Worm (Caenorhabditis elegans) whole organism, young adult: ENCODE measurements around the gene K10D6.3.

Source experiments
- B0019.2 ChIP-seq: fragments of 200-800 bp; sonication (Bioruptor generic); conservative IDR thresholded peaks from 2 replicates; pipeline ENCODE4 v1.3.6; 2022; ENCODE audit warnings: missing genetic modification reagents, missing genetic modification characterization, missing compliant biosample characterization
- C17E4.6 ChIP-seq: fragments of 200-800 bp; sonication (Bioruptor generic); IDR thresholded peaks from 2 replicates; pipeline ENCODE4 v1.3.6; 2022; ENCODE audit warnings: missing genetic modification reagents, missing genetic modification characterization, missing compliant biosample characterization
- D2030.7 ChIP-seq: fragments of 200-800 bp; sonication (Bioruptor generic); IDR thresholded peaks from 2 replicates; pipeline ENCODE4 v1.3.6; 2022; ENCODE audit warnings: missing genetic modification reagents, missing genetic modification characterization, missing compliant biosample characterization
- F10E7.11 ChIP-seq: sonication (generic microtip); optimal IDR thresholded peaks from 2 replicates; lab custom pipeline; 2017; ENCODE audit warnings: mild to moderate bottlenecking, missing genetic modification characterization, moderate library complexity, missing compliant biosample characterization
- F49E8.2 ChIP-seq: sonication (generic microtip); optimal IDR thresholded peaks from 3 replicates; lab custom pipeline; 2017; ENCODE audit warnings: missing genetic modification characterization, mild to moderate bottlenecking, missing compliant biosample characterization, antibody characterized with exemption, moderate library complexity; ENCODE audit not compliant: insufficient read depth
- T07F8.4 ChIP-seq: sonication (generic microtip); optimal IDR thresholded peaks from 2 replicates; lab custom pipeline; 2016; ENCODE audit warnings: mild to moderate bottlenecking, missing genetic modification characterization, moderate library complexity, missing compliant biosample characterization
- Y56A3A.18 ChIP-seq: fragments of 200-800 bp; sonication (Bioruptor generic); IDR thresholded peaks from 2 replicates; pipeline ENCODE4 v1.3.6; 2022; ENCODE audit warnings: missing genetic modification reagents, missing genetic modification characterization, missing compliant biosample characterization
- Y95B8A.8 ChIP-seq: fragments of 200-800 bp; sonication (Bioruptor generic); IDR thresholded peaks from 2 replicates; pipeline ENCODE4 v1.3.6; 2022; ENCODE audit warnings: missing genetic modification reagents, missing genetic modification characterization, missing compliant biosample characterization
- ZK185.1 ChIP-seq: sonication (generic microtip); optimal IDR thresholded peaks from 2 replicates; lab custom pipeline; 2016; ENCODE audit warnings: mild to moderate bottlenecking, missing genetic modification characterization, missing compliant biosample characterization; ENCODE audit not compliant: poor library complexity, severe bottlenecking
- atf-7 ChIP-seq: sonication (generic microtip); optimal IDR thresholded peaks from 2 replicates; lab custom pipeline; 2017; ENCODE audit warnings: mild to moderate bottlenecking, missing genetic modification characterization, missing compliant biosample characterization
- attf-5 ChIP-seq: fragments of 200-800 bp; sonication (Bioruptor generic); optimal IDR thresholded peaks from 2 replicates; lab custom pipeline; 2018; ENCODE audit warnings: mild to moderate bottlenecking, missing genetic modification characterization, missing compliant biosample characterization
- attf-6 ChIP-seq: fragments of 200-800 bp; sonication (Bioruptor generic); IDR thresholded peaks from 2 replicates; pipeline ENCODE4 v1.3.6; 2022; ENCODE audit warnings: missing genetic modification reagents, missing genetic modification characterization, missing compliant biosample characterization
- bed-2 ChIP-seq: fragments of 200-800 bp; sonication (Bioruptor generic); IDR thresholded peaks from 2 replicates; pipeline ENCODE4 v1.3.6; 2022; ENCODE audit warnings: missing genetic modification reagents, missing genetic modification characterization, missing compliant biosample characterization
- ccch-3 ChIP-seq: fragments of 200-800 bp; sonication (Bioruptor generic); optimal IDR thresholded peaks from 2 replicates; lab custom pipeline; 2018; ENCODE audit warnings: mild to moderate bottlenecking, missing genetic modification characterization, missing compliant biosample characterization
- ceh-100 ChIP-seq: fragments of 200-800 bp; sonication (Bioruptor generic); IDR thresholded peaks from 2 replicates; pipeline ENCODE4 v1.3.6; 2022; ENCODE audit warnings: missing genetic modification reagents, missing genetic modification characterization, missing compliant biosample characterization
- dpl-1 ChIP-seq: fragments of 150-350 bp; optimal IDR thresholded peaks from 2 replicates; lab custom pipeline; 2014; ENCODE audit warnings: missing biosample characterization, missing genetic modification reagents, missing genetic modification characterization
- egrh-3 ChIP-seq: fragments of 200-800 bp; sonication (Bioruptor generic); IDR thresholded peaks from 2 replicates; pipeline ENCODE4 v1.3.6; 2022; ENCODE audit warnings: missing genetic modification reagents, missing genetic modification characterization, missing compliant biosample characterization
- ekl-4 ChIP-seq: fragments of 200-800 bp; sonication (Bioruptor generic); IDR thresholded peaks from 2 replicates; pipeline ENCODE4 v1.3.6; 2022; ENCODE audit warnings: missing genetic modification reagents, missing genetic modification characterization, missing compliant biosample characterization
- hrde-1 ChIP-seq: sonication (generic microtip); optimal IDR thresholded peaks from 2 replicates; lab custom pipeline; 2016; ENCODE audit warnings: missing genetic modification characterization, mild to moderate bottlenecking, missing compliant biosample characterization, moderate library complexity, missing genotype, missing genetic modification reagents, borderline replicate concordance
- hsf-1 ChIP-seq: fragments of 200-800 bp; sonication (Bioruptor generic); IDR thresholded peaks from 2 replicates; pipeline ENCODE4 v1.3.6; 2022; ENCODE audit warnings: missing genetic modification reagents, missing genetic modification characterization, missing compliant biosample characterization
- lsl-1 ChIP-seq: fragments of 200-800 bp; sonication (Bioruptor generic); optimal IDR thresholded peaks from 2 replicates; lab custom pipeline; 2018; ENCODE audit warnings: mild to moderate bottlenecking, missing genetic modification characterization, moderate library complexity, missing compliant biosample characterization
- lsy-27 ChIP-seq: sonication (generic microtip); optimal IDR thresholded peaks from 2 replicates; lab custom pipeline; 2017; ENCODE audit warnings: missing genetic modification characterization, mild to moderate bottlenecking, missing compliant biosample characterization, antibody characterized with exemption, missing genotype, borderline replicate concordance; ENCODE audit not compliant: insufficient read depth
- madf-3 ChIP-seq: fragments of 200-800 bp; sonication (Bioruptor generic); IDR thresholded peaks from 2 replicates; pipeline ENCODE4 v1.3.6; 2022; ENCODE audit warnings: missing genetic modification reagents, missing genetic modification characterization, missing compliant biosample characterization
- madf-6 ChIP-seq: fragments of 200-800 bp; sonication (Bioruptor generic); IDR thresholded peaks from 2 replicates; pipeline ENCODE4 v1.3.6; 2022; ENCODE audit warnings: missing genetic modification reagents, missing genetic modification characterization, missing compliant biosample characterization
- mcd-1 ChIP-seq: fragments of 200-800 bp; sonication (Bioruptor generic); IDR thresholded peaks from 2 replicates; pipeline ENCODE4 v1.3.6; 2022; ENCODE audit warnings: missing genetic modification reagents, missing genetic modification characterization, missing compliant biosample characterization
- mxl-1 ChIP-seq: sonication (generic microtip); optimal IDR thresholded peaks from 2 replicates; lab custom pipeline; 2016; ENCODE audit warnings: missing genetic modification characterization, missing compliant biosample characterization
- nfya-1 ChIP-seq: sonication (generic microtip); optimal IDR thresholded peaks from 2 replicates; lab custom pipeline; 2017; ENCODE audit warnings: antibody characterized with exemption, missing compliant biosample characterization, missing genetic modification characterization, borderline replicate concordance; ENCODE audit not compliant: insufficient read depth
- pbrm-1 ChIP-seq: fragments of 200-800 bp; sonication (Bioruptor generic); IDR thresholded peaks from 2 replicates; pipeline ENCODE4 v1.3.6; 2022; ENCODE audit warnings: missing genetic modification reagents, missing genetic modification characterization, missing compliant biosample characterization
- pha-4 ChIP-seq: fragments of 150-350 bp; sonication (generic microtip); optimal IDR thresholded peaks from 2 replicates; lab custom pipeline; 2014; ENCODE audit warnings: missing biosample characterization, missing genetic modification reagents, missing genetic modification characterization
- rec-8 ChIP-seq, 2 experiments: sonication (generic microtip); optimal IDR thresholded peaks; 2 replicates each; lab custom pipeline; 2016; ENCODE audit warnings: mild to moderate bottlenecking in 2 of 2, missing genetic modification characterization in 2 of 2, missing genetic modification reagents in 2 of 2, missing genotype in 2 of 2, missing biosample characterization in 1 of 2, missing compliant biosample characterization in 1 of 2, moderate library complexity in 1 of 2
- rpc-1 ChIP-seq, 2 experiments: fragments of 150-350 bp in 1 of 2; sonication (generic microtip) in 1 of 2; optimal IDR thresholded peaks; 2 replicates each; lab custom pipeline; 2014 to 2018; ENCODE audit warnings: missing biosample characterization in 1 of 2, missing genetic modification characterization in 1 of 2, missing genetic modification reagents in 1 of 2, missing genotype in 1 of 2
- sdz-38 ChIP-seq: sonication (generic microtip); optimal IDR thresholded peaks from 2 replicates; lab custom pipeline; 2016; ENCODE audit warnings: missing genotype, missing genetic modification characterization, missing compliant biosample characterization
- snpc-3.4 ChIP-seq: sonication (generic microtip); optimal IDR thresholded peaks from 2 replicates; lab custom pipeline; 2017; ENCODE audit warnings: missing genetic modification characterization, mild to moderate bottlenecking, missing compliant biosample characterization, antibody characterized with exemption, moderate library complexity, missing genotype, missing genetic modification reagents
- snpc-4 ChIP-seq, 5 experiments: fragments of 150-350 bp in 1 of 5; sonication (generic microtip) in 4 of 5; optimal IDR thresholded peaks; 2 replicates each; lab custom pipeline; 2014 to 2018; ENCODE audit warnings: missing genetic modification characterization in 5 of 5, missing biosample characterization in 3 of 5, antibody characterized with exemption in 2 of 5, mild to moderate bottlenecking in 2 of 5, missing compliant biosample characterization in 2 of 5, missing genotype in 2 of 5, moderate library complexity in 2 of 5, missing genetic modification reagents in 1 of 5
- tbp1 ChIP-seq: fragments of 200-800 bp; sonication (Bioruptor generic); optimal IDR thresholded peaks from 2 replicates; lab custom pipeline; 2018; ENCODE audit warnings: mild to moderate bottlenecking, missing genetic modification characterization, missing compliant biosample characterization
- tlf-1 ChIP-seq: fragments of 200-800 bp; sonication (Bioruptor generic); optimal IDR thresholded peaks from 2 replicates; lab custom pipeline; 2018; ENCODE audit warnings: mild to moderate bottlenecking, missing genetic modification characterization, missing compliant biosample characterization
- xnd-1 ChIP-seq: sonication (generic microtip); optimal IDR thresholded peaks from 2 replicates; lab custom pipeline; 2016; ENCODE audit warnings: missing genotype, missing genetic modification reagents, missing genetic modification characterization, missing compliant biosample characterization
- ztf-25 ChIP-seq: fragments of 200-800 bp; sonication (Bioruptor generic); IDR thresholded peaks from 2 replicates; pipeline ENCODE4 v1.3.6; 2022; ENCODE audit warnings: missing genetic modification reagents, missing genetic modification characterization, missing compliant biosample characterization
- ztf-3 ChIP-seq: fragments of 200-800 bp; sonication (Bioruptor generic); optimal IDR thresholded peaks from 2 replicates; lab custom pipeline; 2018; ENCODE audit warnings: mild to moderate bottlenecking, missing genetic modification characterization, missing compliant biosample characterization
- ztf-6 ChIP-seq: fragments of 200-800 bp; sonication (Bioruptor generic); IDR thresholded peaks from 2 replicates; pipeline ENCODE4 v1.3.6; 2022; ENCODE audit warnings: missing genetic modification reagents, missing genetic modification characterization, missing compliant biosample characterization

Gene K10D6.3

DNA sequence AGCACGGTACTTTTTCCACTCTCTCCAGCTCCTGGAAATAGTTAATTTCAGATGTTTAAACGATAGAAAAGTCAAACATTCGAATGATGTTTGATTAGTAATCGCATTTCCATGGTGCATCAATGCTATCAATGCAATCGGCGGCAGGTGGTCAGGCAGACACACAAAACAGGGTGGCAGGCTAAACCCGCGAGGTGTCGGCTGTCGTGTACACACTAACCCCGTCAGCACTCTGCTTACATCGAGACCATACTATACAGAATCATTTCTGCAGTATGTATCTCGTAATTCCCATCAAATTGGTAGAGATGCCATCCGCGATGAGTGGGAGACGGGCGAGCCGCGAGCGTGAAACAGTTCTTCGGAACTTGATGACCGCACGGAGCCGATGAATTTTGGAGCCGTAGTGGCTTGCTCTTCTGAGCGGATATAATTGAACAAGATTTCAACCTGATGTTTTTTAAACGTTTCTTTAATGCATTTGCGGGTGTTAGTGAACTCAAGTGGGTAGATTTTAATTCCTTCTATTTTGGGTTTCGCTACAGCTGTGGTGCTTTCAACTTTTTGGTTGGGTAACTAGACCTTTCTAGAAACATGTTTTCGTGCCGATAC, 23.6 kb upstream of the K10D6.3 start (continued):
- peak; percentile 94 for TF ChIP-seq snpc-3.4 (tag; lab: Kevin White, UChicago)
- peak; percentile 17 for TF ChIP-seq hrde-1
- TF ChIP-seq lsy-27 = peak; percentile 87
- peak; percentile 67 for TF ChIP-seq lsl-1 (GFP tag; lab: Kevin White, UChicago)
- peak in 1 of 2 experiments; percentile 31 for TF ChIP-seq rec-8 (tag; optimal IDR thresholded peaks at IDR 0.05; lab: Kevin White, UChicago)
- TF ChIP-seq tlf-1 (GFP tag; lab: Kevin White, UChicago) = peak; percentile 38
- peak; percentile 65 for TF ChIP-seq ceh-100 (GFP tag; lab: Robert Waterston, UW)
- peak; percentile 96 for TF ChIP-seq snpc-4 (GFP tag; optimal IDR thresholded peaks at IDR 0.05; lab: Kevin White, UChicago)
- peak; percentile 97 to 99 (median 98) for TF ChIP-seq snpc-4 (tag; optimal IDR thresholded peaks at IDR 0.05; lab: Kevin White, UChicago)
- TF ChIP-seq tbp1 (GFP tag; lab: Kevin White, UChicago) = peak; percentile 79
- 0 out of 2 replicates have a peak, but pooled peaks have one; percentile 40 for TF ChIP-seq madf-3 (GFP tag; lab: Robert Waterston, UW)
- TF ChIP-seq Y56A3A.18 (GFP tag; lab: Robert Waterston, UW) = peak; percentile 89
- TF ChIP-seq mcd-1 (GFP tag; lab: Robert Waterston, UW) = peak; percentile 80
- TF ChIP-seq, all 124 proteins: peak for 45; not testable (repeated sequence) for 79

DNA sequence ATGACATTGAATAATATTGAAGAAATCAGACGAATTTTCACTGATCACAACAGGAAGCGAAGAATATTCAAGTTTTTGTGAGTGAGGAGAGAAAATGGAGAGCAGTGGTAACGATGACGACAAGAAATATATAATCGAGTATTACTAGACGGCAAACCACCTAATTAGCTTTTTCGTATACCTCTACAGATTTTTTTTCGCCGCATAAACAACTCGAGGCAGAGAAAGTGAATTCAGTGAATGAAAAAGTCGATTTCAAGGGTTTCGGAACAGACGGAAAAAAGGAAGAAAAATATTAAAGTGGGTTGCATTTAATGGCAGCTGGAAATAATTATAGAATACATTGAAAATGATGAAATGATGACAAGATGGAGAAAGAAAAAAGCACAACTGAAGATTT, 22.8 kb upstream of the K10D6.3 start, which contains the start of gene gpa-1:
Gene gpa-1 (minus strand): TSS at position 101 of the 400 bp plus-strand sequence.
- TF ChIP-seq F49E8.2 (tag; lab: Kevin White, UChicago) (no peak), atf-7 (tag; lab: Kevin White, UChicago) (no peak), ztf-3 (GFP tag; lab: Kevin White, UChicago) (no peak), sdz-38 (tag; lab: Kevin White, UChicago) (no peak), hsf-1 (GFP tag; lab: Robert Waterston, UW) (no peak), tbp1 (GFP tag; lab: Kevin White, UChicago) (no peak), F10E7.11 (tag; lab: Kevin White, UChicago) (no peak), attf-6 (GFP tag; lab: Robert Waterston, UW) (no peak), pha-4 (tag; lab: Kevin White, UChicago) (no peak), mxl-1 (tag; lab: Kevin White, UChicago) (no peak), D2030.7 (no peak), Y95B8A.8 (no peak)

DNA sequence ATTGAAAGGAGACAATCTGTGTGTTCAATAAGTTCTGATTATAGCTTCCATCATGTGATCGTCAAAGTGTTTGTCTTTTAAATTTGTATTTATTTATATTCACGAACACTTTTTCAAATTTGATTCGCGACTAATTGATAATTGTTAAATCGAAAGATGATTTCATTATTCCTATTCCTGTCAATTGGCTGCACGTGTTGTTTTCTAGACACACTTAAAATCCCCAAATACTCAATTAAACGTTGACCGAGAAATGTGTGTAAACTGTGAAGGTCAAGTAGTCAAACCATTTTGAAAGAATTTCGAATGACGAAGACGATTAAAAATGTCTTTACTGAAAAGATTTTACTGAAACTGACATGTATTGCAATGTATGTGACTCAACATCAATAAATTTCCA, 19.5 kb upstream of the K10D6.3 start:
- TF ChIP-seq bed-2 (GFP tag; lab: Robert Waterston, UW) = no peak
- no peak for TF ChIP-seq B0019.2 (GFP tag; lab: Robert Waterston, UW)
- no peak for TF ChIP-seq ztf-6 (GFP tag; lab: Robert Waterston, UW)
- no peak for TF ChIP-seq ztf-25 (GFP tag; lab: Robert Waterston, UW)
- TF ChIP-seq madf-6 (GFP tag; lab: Robert Waterston, UW) = no peak
- no peak for TF ChIP-seq dpl-1 (GFP tag; lab: Kevin White, UChicago)

DNA sequence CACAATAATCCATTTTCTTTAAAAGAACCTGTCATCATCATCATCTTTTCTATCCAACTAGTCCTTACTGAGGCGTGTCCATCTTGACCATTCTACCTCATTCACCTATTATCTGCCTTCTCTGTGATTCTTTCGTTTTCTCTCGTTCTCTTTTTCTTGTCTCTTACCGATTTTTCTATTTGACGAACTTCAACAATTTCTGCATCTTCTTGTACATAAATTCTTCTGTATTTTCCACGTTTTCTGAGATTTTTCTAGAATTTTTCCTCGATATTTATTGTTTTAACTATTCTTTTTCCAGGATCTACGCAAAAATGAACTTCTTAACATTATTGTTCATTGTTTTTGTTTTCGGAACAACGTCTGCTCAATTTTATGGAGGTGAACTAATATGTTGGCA, 17.5 kb upstream of the K10D6.3 start, which contains the start of gene cnc-10:
Gene cnc-10 (plus strand): TSS at position 301 of the 400 bp plus-strand sequence.
- no peak for TF ChIP-seq nfya-1 (tag; lab: Kevin White, UChicago)
- no peak for TF ChIP-seq lsl-1 (GFP tag; lab: Kevin White, UChicago)
- no peak for TF ChIP-seq tlf-1 (GFP tag; lab: Kevin White, UChicago)
- no peak for TF ChIP-seq ccch-3 (GFP tag; lab: Kevin White, UChicago)
- TF ChIP-seq ekl-4 (GFP tag; lab: Robert Waterston, UW) = no peak
- no peak for TF ChIP-seq ceh-100 (GFP tag; lab: Robert Waterston, UW)
- no peak for TF ChIP-seq rpc-1 (optimal IDR thresholded peaks at IDR 0.05; lab: Kevin White, UChicago)
- TF ChIP-seq rpc-1 (tag; optimal IDR thresholded peaks at IDR 0.05; lab: Kevin White, UChicago) = no peak
- no peak for TF ChIP-seq T07F8.4 (tag; lab: Kevin White, UChicago)
- TF ChIP-seq F49E8.2 (tag; lab: Kevin White, UChicago) = no peak
- no peak for TF ChIP-seq pbrm-1 (GFP tag; lab: Robert Waterston, UW)
- TF ChIP-seq xnd-1 (tag; lab: Kevin White, UChicago) = no peak
- no peak for TF ChIP-seq C17E4.6
- TF ChIP-seq ZK185.1 (tag; lab: Kevin White, UChicago) = no peak
- TF ChIP-seq egrh-3 (GFP tag; lab: Robert Waterston, UW) = no peak
- TF ChIP-seq attf-5 (GFP tag; lab: Kevin White, UChicago) = no peak
- no peak for TF ChIP-seq lsy-27
- TF ChIP-seq, all 124 proteins: peak for 0
